Worm (Caenorhabditis elegans) whole organism, midembryonic: ENCODE results near the gene R102.2.
"Not testable (repeated sequence)": the region's sequence is repeated elsewhere in the genome, so short reads cannot be mapped to it uniquely, and the experiment has no call there.

Experiments used
- T22C8.4 ChIP-seq: fragments of 200-800 bp; sonication (Bioruptor generic); IDR thresholded peaks from 2 replicates; pipeline ENCODE4 v1.3.6; 2022; ENCODE audit warnings: missing genetic modification characterization, missing compliant biosample characterization
- cog-1 ChIP-seq: sonication (generic microtip); optimal IDR thresholded peaks from 2 replicates; lab custom pipeline; 2016; ENCODE audit warnings: missing genetic modification characterization, missing compliant biosample characterization
- flt-1 ChIP-seq: fragments of 200-800 bp; sonication (Bioruptor generic); IDR thresholded peaks from 2 replicates; pipeline ENCODE4 v1.3.6; 2022; ENCODE audit warnings: missing genetic modification characterization, missing compliant biosample characterization
- med-1 ChIP-seq: sonication (generic microtip); optimal IDR thresholded peaks from 2 replicates; lab custom pipeline; 2017; ENCODE audit warnings: missing genetic modification characterization, mild to moderate bottlenecking, missing compliant biosample characterization, antibody characterized with exemption, missing genetic modification reagents; ENCODE audit not compliant: insufficient read depth
- tab-1 ChIP-seq: fragments of 200-800 bp; sonication (Bioruptor generic); IDR thresholded peaks from 2 replicates; pipeline ENCODE4 v1.3.6; 2022; ENCODE audit warnings: missing genetic modification characterization, missing compliant biosample characterization

- not testable (repeated sequence) for TF ChIP-seq T22C8.4 (GFP tag; lab: Robert Waterston, UW); tab-1 (GFP tag; lab: Robert Waterston, UW); flt-1 (GFP tag; lab: Robert Waterston, UW); med-1 (GFP tag; lab: Kevin White, UChicago); cog-1
Observed at ce11 chrIV:10687307-10687706, at the start of gene R102.2.
